Fruit fly (Drosophila melanogaster): ENCODE data around the gene CG32086.

Gene CG32086

dm6 chr3L:11626229-11626826 is 42.5 kb upstream of the CG32086 start, which contains the start of gene PCID2 (continued):
- TF ChIP-seq caup (GFP tag; optimal IDR thresholded peaks at IDR 0.05; ENCODE audit: severe bottlenecking), result no peak
- TF ChIP-seq Rx (GFP tag; IDR thresholded peaks at IDR 0.05), result no peak
- TF ChIP-seq ash1 (GFP tag; optimal IDR thresholded peaks at IDR 0.05), result no peak
- no peak for TF ChIP-seq CG7357 (GFP tag; IDR thresholded peaks at IDR 0.05)
- peak; percentile 74 for TF ChIP-seq CG16813 (GFP tag; IDR thresholded peaks at IDR 0.05; ENCODE audit: partially characterized antibody)
- peak; percentile 28 for TF ChIP-seq pzg (GFP tag; optimal IDR thresholded peaks at IDR 0.05)
- peak; percentile 74 for TF ChIP-seq Bgb (GFP tag; IDR thresholded peaks at IDR 0.05; ENCODE audit: partially characterized antibody)
- TF ChIP-seq Chrac-16 (GFP tag; optimal IDR thresholded peaks at IDR 0.05), result no peak
- TF ChIP-seq Hr3 (GFP tag; optimal IDR thresholded peaks at IDR 0.05), result no peak
- peak; percentile 32 for TF ChIP-seq Dp (GFP tag; optimal IDR thresholded peaks at IDR 0.05)
- peak; percentile 80 for TF ChIP-seq sna (GFP tag; IDR thresholded peaks at IDR 0.05; ENCODE audit: partially characterized antibody)
- TF ChIP-seq CG13287 (GFP tag; IDR thresholded peaks at IDR 0.05; ENCODE audit: partially characterized antibody), result peak; percentile 89
- TF ChIP-seq chinmo (GFP tag; IDR thresholded peaks at IDR 0.05; ENCODE audit: partially characterized antibody), result 0 out of 4 replicates have a peak, but pooled peaks have one; percentile 71
- TF ChIP-seq Med (GFP tag), result peak; percentile 35
- TF ChIP-seq CG2129 (GFP tag; IDR thresholded peaks at IDR 0.05; ENCODE audit: partially characterized antibody), result peak; percentile 58
- TF ChIP-seq Dref (GFP tag; IDR thresholded peaks at IDR 0.05), result peak; percentile 74
- TF ChIP-seq CG17568 (GFP tag; optimal IDR thresholded peaks at IDR 0.05), result no peak
- no peak for TF ChIP-seq ci (GFP tag; IDR thresholded peaks at IDR 0.05)
- peak; percentile 80 for TF ChIP-seq Doc3 (GFP tag; IDR thresholded peaks at IDR 0.05; ENCODE audit: partially characterized antibody)
- peak; percentile 68 for TF ChIP-seq BEAF-32 (GFP tag; optimal IDR thresholded peaks at IDR 0.05)
- TF ChIP-seq Sry-δ (GFP tag; optimal IDR thresholded peaks at IDR 0.05), result peak; percentile 77
- TF ChIP-seq gcm (GFP tag; optimal IDR thresholded peaks at IDR 0.05), result no peak
- peak; percentile 87 for TF ChIP-seq Dll (GFP tag; IDR thresholded peaks at IDR 0.05; ENCODE audit: partially characterized antibody)
- peak; percentile 58 for TF ChIP-seq MBD-R2 (GFP tag; IDR thresholded peaks at IDR 0.05)
- peak; percentile 80 for TF ChIP-seq bbx (GFP tag; IDR thresholded peaks at IDR 0.05; ENCODE audit: partially characterized antibody)
- TF ChIP-seq vnd (GFP tag; IDR thresholded peaks at IDR 0.05; ENCODE audit: partially characterized antibody), result peak; percentile 77
- TF ChIP-seq Scr (GFP tag; IDR thresholded peaks at IDR 0.05; ENCODE audit: partially characterized antibody), result peak; percentile 83
- no peak for TF ChIP-seq chif (GFP tag; optimal IDR thresholded peaks at IDR 0.05)
- TF ChIP-seq E2f2 (GFP tag; IDR thresholded peaks at IDR 0.05), result peak; percentile 53; the same call in 1 of the 2 replicates
- TF ChIP-seq CG15696 (tag; optimal IDR thresholded peaks at IDR 0.05), result no peak
- no peak for TF ChIP-seq ab (GFP tag; optimal IDR thresholded peaks at IDR 0.05)
- peak; percentile 84 for TF ChIP-seq CG34224 (GFP tag; IDR thresholded peaks at IDR 0.05; ENCODE audit: partially characterized antibody)
- TF ChIP-seq Tbp (GFP tag; optimal IDR thresholded peaks at IDR 0.05), result no peak
- no peak for TF ChIP-seq Dad (GFP tag; optimal IDR thresholded peaks at IDR 0.05)
- TF ChIP-seq knrl (GFP tag; IDR thresholded peaks at IDR 0.05; ENCODE audit: partially characterized antibody), result peak; percentile 79
- no peak for TF ChIP-seq CG9609 (GFP tag; optimal IDR thresholded peaks at IDR 0.05)
- TF ChIP-seq CG7963 (GFP tag; IDR thresholded peaks at IDR 0.05; ENCODE audit: partially characterized antibody), result peak; percentile 53; the same call in 1 of the 3 replicates
- TF ChIP-seq row (GFP tag; IDR thresholded peaks at IDR 0.05), result peak; percentile 33; the same call in 1 of the 3 replicates
- TF ChIP-seq Hsf (GFP tag; optimal IDR thresholded peaks at IDR 0.05), result no peak
- peak; percentile 83 for TF ChIP-seq amos (GFP tag; IDR thresholded peaks at IDR 0.05; ENCODE audit: partially characterized antibody)
- peak; percentile 28 for TF ChIP-seq sens (GFP tag)
- TF ChIP-seq tgo (GFP tag; IDR thresholded peaks at IDR 0.05), result no peak
- peak; percentile 60; the same call in 2 of the 3 replicates for TF ChIP-seq CG14860 (GFP tag; IDR thresholded peaks at IDR 0.05; ENCODE audit: partially characterized antibody)
- peak; percentile 76; the same call in 2 of the 3 replicates for TF ChIP-seq Opbp (GFP tag; IDR thresholded peaks at IDR 0.05; ENCODE audit: partially characterized antibody)
- TF ChIP-seq CG10979 (tag; optimal IDR thresholded peaks at IDR 0.05), result no peak
- TF ChIP-seq Adf1 (GFP tag; IDR thresholded peaks at IDR 0.05), result no peak
- no peak for TF ChIP-seq Six4 (GFP tag; optimal IDR thresholded peaks at IDR 0.05)
- TF ChIP-seq inv (GFP tag; IDR thresholded peaks at IDR 0.05; ENCODE audit: partially characterized antibody), result peak; percentile 64
